Fruit fly (Drosophila melanogaster): ENCODE results near the gene Cad96Cb.

Gene Cad96Cb

DNA sequence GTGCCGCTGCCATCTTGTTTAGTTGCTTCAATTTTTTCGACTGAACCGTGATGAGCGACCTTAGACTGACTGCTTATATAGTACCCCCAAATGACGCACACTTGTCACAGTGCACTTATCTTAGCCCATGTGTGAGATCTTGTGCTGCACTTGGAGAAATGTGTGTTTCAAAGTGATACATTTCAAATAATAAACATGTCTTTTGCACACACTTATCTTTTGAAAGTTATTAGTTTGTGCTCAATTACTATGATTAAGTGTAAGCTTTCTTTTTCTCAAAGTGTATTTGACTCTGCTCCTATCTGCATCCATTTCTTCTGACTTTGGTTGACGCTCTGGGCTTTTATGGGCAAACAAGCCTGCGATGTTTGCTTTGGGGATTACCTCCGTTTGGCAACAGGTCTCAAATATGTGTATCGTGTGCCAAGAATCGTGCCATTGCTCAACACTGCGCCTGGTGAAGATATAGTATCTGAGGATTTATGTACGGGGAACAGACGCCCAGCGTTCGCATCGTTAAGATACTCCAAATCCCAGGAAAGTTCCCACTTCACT is 47.8 kb upstream of the Cad96Cb start, which contains the start of gene CG10514:
Gene CG10514 (minus strand): TSS at position 51 of the 555 bp plus-strand sequence.
- no peak for TF ChIP-seq brk (GFP tag; optimal IDR thresholded peaks at IDR 0.05)
- TF ChIP-seq Myc (optimal IDR thresholded peaks at IDR 0.05) = no peak
- peak in 1 of 2 experiments; percentile 18 for TF ChIP-seq foxo (GFP tag; optimal IDR thresholded peaks at IDR 0.05)
- TF ChIP-seq dl (GFP tag; optimal IDR thresholded peaks at IDR 0.05; ENCODE audit: insufficient read depth in 1 of 2, partially characterized antibody in 2 of 2) = no peak
- no peak for TF ChIP-seq h (GFP tag; optimal IDR thresholded peaks at IDR 0.05)
- no peak for TF ChIP-seq CG9705 (GFP tag; optimal IDR thresholded peaks at IDR 0.05)
- no peak for TF ChIP-seq pan (optimal IDR thresholded peaks at IDR 0.05)
- TF ChIP-seq woc (GFP tag; optimal IDR thresholded peaks at IDR 0.05) = no peak
- TF ChIP-seq fru (GFP tag; optimal IDR thresholded peaks at IDR 0.05) = peak; percentile 13
- no peak for TF ChIP-seq usp (GFP tag; optimal IDR thresholded peaks at IDR 0.05)
- TF ChIP-seq Dif (GFP tag; optimal IDR thresholded peaks at IDR 0.05; ENCODE audit: partially characterized antibody) = no peak
- TF ChIP-seq HLH106 (tag; optimal IDR thresholded peaks at IDR 0.05) = no peak
- TF ChIP-seq psq (GFP tag; optimal IDR thresholded peaks at IDR 0.05) = peak; percentile 18
- TF ChIP-seq CrebA (GFP tag; optimal IDR thresholded peaks at IDR 0.05; ENCODE audit: borderline replicate concordance) = no peak
- peak; percentile 4 for TF ChIP-seq ey (GFP tag; optimal IDR thresholded peaks at IDR 0.05)
- no peak for TF ChIP-seq Abd-B (GFP tag; optimal IDR thresholded peaks at IDR 0.05)
- peak; percentile 24 for TF ChIP-seq rgr (GFP tag; optimal IDR thresholded peaks at IDR 0.05)
- no peak for TF ChIP-seq CG32264 (GFP tag; optimal IDR thresholded peaks at IDR 0.05)
- TF ChIP-seq dmrt93B (GFP tag; optimal IDR thresholded peaks at IDR 0.05) = no peak
- no peak for TF ChIP-seq Jra (GFP tag; optimal IDR thresholded peaks at IDR 0.05)
- TF ChIP-seq Hr78 (GFP tag; optimal IDR thresholded peaks at IDR 0.05) = no peak
- no peak for TF ChIP-seq lola (GFP tag; optimal IDR thresholded peaks at IDR 0.05)
- TF ChIP-seq sage (GFP tag; optimal IDR thresholded peaks at IDR 0.05) = no peak
- peak; percentile 36 for TF ChIP-seq br (GFP tag; optimal IDR thresholded peaks at IDR 0.05)
- TF ChIP-seq dsf (GFP tag; optimal IDR thresholded peaks at IDR 0.05; ENCODE audit: borderline replicate concordance) = no peak
- TF ChIP-seq sv (GFP tag; optimal IDR thresholded peaks at IDR 0.05) = no peak
- peak; percentile 77 for TF ChIP-seq Hr83 (GFP tag; optimal IDR thresholded peaks at IDR 0.05; ENCODE audit: poor library complexity, severe bottlenecking)
- no peak for TF ChIP-seq Mio (GFP tag; optimal IDR thresholded peaks at IDR 0.05)
- TF ChIP-seq N (GFP tag; optimal IDR thresholded peaks at IDR 0.05) = no peak
- TF ChIP-seq OdsH (GFP tag; optimal IDR thresholded peaks at IDR 0.05) = peak; percentile 43
- peak; percentile 10 for TF ChIP-seq Sp1 (GFP tag; optimal IDR thresholded peaks at IDR 0.05)

DNA sequence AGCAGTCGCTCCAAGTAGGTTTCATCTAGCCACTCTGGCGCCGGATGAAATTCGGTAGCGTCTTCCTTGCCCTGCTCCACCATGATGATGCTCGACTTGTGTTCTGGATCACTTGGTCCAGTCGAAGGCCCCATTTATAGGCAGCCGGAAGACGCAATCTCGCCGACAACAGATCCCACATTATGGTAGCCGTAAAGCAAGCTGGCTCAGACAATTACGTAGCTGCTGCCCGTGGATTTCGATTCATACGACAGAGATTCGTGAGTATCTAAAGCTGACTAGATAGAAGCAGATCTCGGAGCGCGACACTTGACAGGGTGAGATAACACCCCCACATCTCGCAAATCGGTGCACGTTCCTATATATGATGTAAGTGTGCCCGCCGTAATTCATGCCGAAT is 45.0 kb upstream of the Cad96Cb start, which contains the start of gene CG10513:
Gene CG10513 (minus strand): TSS at position 101 of the 400 bp plus-strand sequence.
- TF ChIP-seq pan (optimal IDR thresholded peaks at IDR 0.05) (no peak), sage (GFP tag; optimal IDR thresholded peaks at IDR 0.05) (no peak), jim (GFP tag; optimal IDR thresholded peaks at IDR 0.05) (no peak), Dfd (GFP tag; optimal IDR thresholded peaks at IDR 0.05) (no peak), Hnf4 (GFP tag; optimal IDR thresholded peaks at IDR 0.05) (no peak), dl (GFP tag; optimal IDR thresholded peaks at IDR 0.05; ENCODE audit: insufficient read depth in 1 of 2, partially characterized antibody in 2 of 2) (no peak), N (GFP tag; optimal IDR thresholded peaks at IDR 0.05) (no peak), dsf (GFP tag; optimal IDR thresholded peaks at IDR 0.05; ENCODE audit: borderline replicate concordance) (no peak), CG9705 (GFP tag; optimal IDR thresholded peaks at IDR 0.05) (no peak), CrebA (GFP tag; optimal IDR thresholded peaks at IDR 0.05; ENCODE audit: borderline replicate concordance) (no peak), Myc (optimal IDR thresholded peaks at IDR 0.05) (no peak)

dm6 chr3R:25275276-25275675 is 43.2 kb upstream of the Cad96Cb start:
- TF ChIP-seq Abd-B (GFP tag; optimal IDR thresholded peaks at IDR 0.05) (no peak), HLH106 (tag; optimal IDR thresholded peaks at IDR 0.05) (no peak), Hr83 (GFP tag; optimal IDR thresholded peaks at IDR 0.05; ENCODE audit: poor library complexity, severe bottlenecking) (no peak), h (GFP tag; optimal IDR thresholded peaks at IDR 0.05) (no peak), Hnf4 (GFP tag; optimal IDR thresholded peaks at IDR 0.05) (no peak), Mio (GFP tag; optimal IDR thresholded peaks at IDR 0.05) (no peak), Dfd (GFP tag; optimal IDR thresholded peaks at IDR 0.05) (no peak), jim (GFP tag; optimal IDR thresholded peaks at IDR 0.05) (no peak)

DNA sequence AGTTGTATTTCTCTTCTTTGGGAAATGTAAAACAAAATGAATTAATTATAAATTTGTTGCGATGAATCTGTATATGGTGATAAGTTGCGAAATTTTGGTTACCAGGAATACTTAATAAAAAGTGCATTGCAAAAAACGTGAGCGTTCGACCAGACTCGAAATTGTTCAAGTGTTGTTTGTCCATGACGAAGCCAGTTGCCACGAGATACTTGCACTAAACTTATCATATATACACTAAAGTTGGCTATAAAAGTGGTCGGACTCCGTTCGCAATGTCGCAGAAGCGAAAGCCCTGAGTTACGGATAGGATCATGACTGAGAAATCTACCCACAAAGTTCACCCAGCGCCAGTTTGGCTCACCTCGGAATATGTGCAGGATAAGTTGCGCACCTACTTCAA is 41.4 kb upstream of the Cad96Cb start, which contains the start of gene CG11878:
Gene CG11878 (plus strand): TSS at position 301 of the 400 bp plus-strand sequence.
- no peak for TF ChIP-seq jim (GFP tag; optimal IDR thresholded peaks at IDR 0.05)
- no peak for TF ChIP-seq woc (GFP tag; optimal IDR thresholded peaks at IDR 0.05)
- no peak for TF ChIP-seq Sp1 (GFP tag; optimal IDR thresholded peaks at IDR 0.05)
- no peak for TF ChIP-seq Myc (optimal IDR thresholded peaks at IDR 0.05)
- no peak for TF ChIP-seq HLH106 (tag; optimal IDR thresholded peaks at IDR 0.05)
- TF ChIP-seq fru (GFP tag; optimal IDR thresholded peaks at IDR 0.05) = no peak
- no peak for TF ChIP-seq OdsH (GFP tag; optimal IDR thresholded peaks at IDR 0.05)
- TF ChIP-seq tai (GFP tag; optimal IDR thresholded peaks at IDR 0.05) = no peak
- TF ChIP-seq Rel (GFP tag; optimal IDR thresholded peaks at IDR 0.05) = no peak
- no peak for TF ChIP-seq Rel (tag; optimal IDR thresholded peaks at IDR 0.05)
- TF ChIP-seq sage (GFP tag; optimal IDR thresholded peaks at IDR 0.05) = no peak

All from whole organism, wandering third instar larva.